Fruit fly (Drosophila melanogaster): Measurements from ENCODE around the gene CG4617.

The CG4617 gene

dm6 chrX:7101302-7102012, 2.8 kb downstream of the CG4617 start (continued):
- peak; percentile 85 for TF ChIP-seq NfI (GFP tag; optimal IDR thresholded peaks at IDR 0.05)
- peak; percentile 87 for TF ChIP-seq CG1529 (GFP tag; optimal IDR thresholded peaks at IDR 0.05)
- TF ChIP-seq CG2889 (GFP tag; IDR thresholded peaks at IDR 0.05), result peak; percentile 79
- TF ChIP-seq ato (GFP tag; IDR thresholded peaks at IDR 0.05; ENCODE audit: partially characterized antibody), result no peak
- TF ChIP-seq nau (GFP tag; optimal IDR thresholded peaks at IDR 0.05), result peak; percentile 72
- TF ChIP-seq E2f1 (GFP tag; IDR thresholded peaks at IDR 0.05), result peak; percentile 65
- TF ChIP-seq z (GFP tag; IDR thresholded peaks at IDR 0.05), result no peak
- no peak for TF ChIP-seq Trl (optimal IDR thresholded peaks at IDR 0.05)
- peak; percentile 33 for TF ChIP-seq Trl (GFP tag; optimal IDR thresholded peaks at IDR 0.05)
- TF ChIP-seq disco-r (GFP tag; optimal IDR thresholded peaks at IDR 0.05), result peak; percentile 90
- peak; percentile 82 for TF ChIP-seq run (tag; optimal IDR thresholded peaks at IDR 0.05)
- TF ChIP-seq ttk (GFP tag; IDR thresholded peaks at IDR 0.05), result peak; percentile 70
- peak; percentile 71 for TF ChIP-seq Kr (GFP tag; optimal IDR thresholded peaks at IDR 0.05)
- peak; percentile 84 for TF ChIP-seq CG10147 (GFP tag; optimal IDR thresholded peaks at IDR 0.05)
- TF ChIP-seq Camta (GFP tag; optimal IDR thresholded peaks at IDR 0.05), result peak; percentile 61
- no peak for TF ChIP-seq CG7271 (tag; optimal IDR thresholded peaks at IDR 0.05)
- no peak for TF ChIP-seq CG17912 (GFP tag; optimal IDR thresholded peaks at IDR 0.05)
- TF ChIP-seq CG5953 (GFP tag; IDR thresholded peaks at IDR 0.05), result peak; percentile 44; the same call in 1 of the 2 replicates
- no peak for TF ChIP-seq tio (GFP tag; optimal IDR thresholded peaks at IDR 0.05)
- 0 out of 3 replicates have a peak, but pooled peaks have one; percentile 70 for TF ChIP-seq CG3726 (GFP tag; IDR thresholded peaks at IDR 0.05)
- peak; percentile 58; the same call in 1 of the 3 replicates for TF ChIP-seq H15 (GFP tag; IDR thresholded peaks at IDR 0.05)
- peak; percentile 83 for TF ChIP-seq row (GFP tag; IDR thresholded peaks at IDR 0.05)
- peak; percentile 28; the same call in 1 of the 2 replicates for TF ChIP-seq CG43689 (GFP tag; IDR thresholded peaks at IDR 0.05)
- 0 out of 2 replicates have a peak, but pooled peaks have one; percentile 49 for TF ChIP-seq CG1024 (GFP tag; IDR thresholded peaks at IDR 0.05)
- no peak for TF ChIP-seq ftz-f1 (GFP tag; optimal IDR thresholded peaks at IDR 0.05)
- TF ChIP-seq CG12155 (GFP tag; optimal IDR thresholded peaks at IDR 0.05), result peak; percentile 64
- peak; percentile 54 for TF ChIP-seq pnt (GFP tag; optimal IDR thresholded peaks at IDR 0.05)
- TF ChIP-seq Dref (GFP tag; IDR thresholded peaks at IDR 0.05), result no peak
- TF ChIP-seq eyg (GFP tag; optimal IDR thresholded peaks at IDR 0.05), result no peak
- TF ChIP-seq Lpt (GFP tag; optimal IDR thresholded peaks at IDR 0.05), result no peak
- no peak for TF ChIP-seq CG1792 (GFP tag; optimal IDR thresholded peaks at IDR 0.05)
- peak; percentile 60 for TF ChIP-seq CG18476 (GFP tag; optimal IDR thresholded peaks at IDR 0.05)
- TF ChIP-seq CG15269 (tag; optimal IDR thresholded peaks at IDR 0.05), result peak; percentile 92
- peak; percentile 90 for TF ChIP-seq CG7839 (tag; optimal IDR thresholded peaks at IDR 0.05)
- no peak for TF ChIP-seq sna (GFP tag; IDR thresholded peaks at IDR 0.05; ENCODE audit: partially characterized antibody)
- no peak for TF ChIP-seq br (optimal IDR thresholded peaks at IDR 0.05)
- peak; percentile 87 for TF ChIP-seq CG18262 (tag; optimal IDR thresholded peaks at IDR 0.05)
- TF ChIP-seq dysf (GFP tag; IDR thresholded peaks at IDR 0.05), result peak; percentile 89
- TF ChIP-seq wdn (GFP tag; IDR thresholded peaks at IDR 0.05), result peak; percentile 79
- peak; percentile 85 for TF ChIP-seq Drgx (GFP tag; IDR thresholded peaks at IDR 0.05)
- peak; percentile 86 for TF ChIP-seq lab (GFP tag; optimal IDR thresholded peaks at IDR 0.05)
- TF ChIP-seq CG15514 (GFP tag; optimal IDR thresholded peaks at IDR 0.05), result peak; percentile 46
- peak; percentile 18 for TF ChIP-seq en (GFP tag; optimal IDR thresholded peaks at IDR 0.05)
- TF ChIP-seq klu (GFP tag; IDR thresholded peaks at IDR 0.05), result peak; percentile 67
- TF ChIP-seq CG6654 (GFP tag; optimal IDR thresholded peaks at IDR 0.05), result peak; percentile 49
- no peak for TF ChIP-seq hb (GFP tag; IDR thresholded peaks at IDR 0.05; ENCODE audit: partially characterized antibody)
- peak; percentile 47; the same call in 1 of the 2 replicates for TF ChIP-seq gsb (GFP tag; IDR thresholded peaks at IDR 0.05)
- peak; percentile 38 for TF ChIP-seq CG18764 (GFP tag; optimal IDR thresholded peaks at IDR 0.05)
- no peak for TF ChIP-seq Sry-β (GFP tag; optimal IDR thresholded peaks at IDR 0.05)
- TF ChIP-seq psq (GFP tag; optimal IDR thresholded peaks at IDR 0.05), result peak; percentile 27
- TF ChIP-seq CG2202 (tag; optimal IDR thresholded peaks at IDR 0.05), result peak; percentile 75

All from whole organism, embryonic.